Worm (Caenorhabditis elegans) whole organism, mixed stage, embryonic: Measurements from ENCODE around the gene W03F8.6.

Experiments
- lsy-2 ChIP-seq: fragments of 150-350 bp; optimal IDR thresholded peaks from 2 replicates; lab custom pipeline; 2014; ENCODE audit warnings: missing biosample characterization, missing genetic modification characterization
- unc-120 ChIP-seq: sonication (generic microtip); optimal IDR thresholded peaks from 2 replicates; lab custom pipeline; 2017; ENCODE audit warnings: missing genetic modification characterization, missing compliant biosample characterization; ENCODE audit not compliant: poor library complexity, severe bottlenecking

DNA sequence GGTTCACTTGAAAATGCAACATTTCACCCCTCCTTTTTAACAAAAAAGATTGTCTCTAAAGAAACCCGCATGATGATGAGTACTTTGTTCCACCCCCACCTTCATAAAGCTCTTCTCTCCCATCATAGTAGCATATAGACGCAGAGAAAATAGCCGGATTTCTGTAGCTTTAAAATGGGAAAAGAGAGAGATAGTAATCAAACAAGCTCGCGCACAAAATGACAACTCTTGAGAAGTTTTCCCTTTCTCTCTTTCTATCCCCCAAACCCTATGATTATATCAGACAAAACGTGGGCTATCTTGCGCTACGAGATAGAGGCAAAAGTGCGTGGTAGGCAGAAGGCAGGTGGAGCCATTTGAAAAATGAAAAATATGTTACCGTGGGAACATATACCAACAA, 16.2 kb upstream of the W03F8.6 start:
- TF ChIP-seq lsy-2 (tag; lab: Kevin White, UChicago) (no peak), unc-120 (no peak)
